Fruit fly (Drosophila melanogaster) whole organism, adult: ENCODE data around the gene Pdfr.
A peak's percentile ranks its signal among the peaks of the same experiment; 100 is the strongest.

Experiments
- bab1 ChIP-seq: fragments of 200-800 bp; sonication (Bioruptor generic); optimal IDR thresholded peaks from 3 replicates; lab custom pipeline; 2019; ENCODE audit warnings: missing biosample characterization, mild to moderate bottlenecking, missing genetic modification characterization, moderate library complexity
- kay ChIP-seq: fragments of 200-800 bp; sonication (Bioruptor generic); peaks from one replicate; lab custom pipeline; 2016; ENCODE audit warnings: missing biosample characterization, missing genetic modification characterization, borderline replicate concordance
- ovo ChIP-seq: fragments of 200-800 bp; sonication (Bioruptor generic); optimal IDR thresholded peaks from 2 replicates; lab custom pipeline; 2016; ENCODE audit warnings: missing biosample characterization, missing genetic modification characterization

DNA sequence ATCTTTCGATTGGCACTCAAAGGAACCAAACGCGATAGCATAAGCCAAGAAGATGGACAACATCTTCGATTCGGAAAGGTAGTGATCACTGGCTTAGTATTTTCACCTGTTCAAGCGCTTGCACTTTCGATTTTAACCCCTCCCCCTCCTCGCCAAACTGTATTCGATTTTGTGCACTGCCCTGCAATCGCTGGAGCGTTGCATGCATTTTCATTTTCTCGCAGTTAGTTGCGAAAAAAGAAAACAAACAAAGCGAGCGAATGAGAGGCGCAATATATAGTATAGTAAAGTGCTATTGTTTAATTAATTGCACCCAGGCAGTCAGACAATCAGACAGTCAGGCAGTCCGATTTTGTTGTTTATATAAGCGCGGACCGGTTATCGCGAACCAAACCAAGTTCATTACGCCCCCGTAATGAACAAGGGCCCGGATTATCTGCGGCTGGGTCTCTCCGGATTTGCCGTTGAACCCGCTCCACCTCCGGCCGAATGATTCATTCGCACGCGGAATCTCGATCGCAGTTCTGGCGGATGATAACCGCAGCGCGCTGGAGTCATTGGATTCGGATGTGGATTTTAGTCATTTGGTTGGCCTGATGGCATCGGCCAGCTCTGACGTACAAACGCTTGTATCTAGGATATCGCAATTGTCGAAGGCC, 41.2 kb downstream of the Pdfr start:
- TF ChIP-seq kay (peak; percentile 86), bab1 (GFP tag; lab: Kevin White, UChicago) (no peak), ovo (GFP tag; lab: Kevin White, UChicago) (no peak)
